Fruit fly (Drosophila melanogaster): ENCODE measurements around the gene CG3323.

CG3323 gene

DNA sequence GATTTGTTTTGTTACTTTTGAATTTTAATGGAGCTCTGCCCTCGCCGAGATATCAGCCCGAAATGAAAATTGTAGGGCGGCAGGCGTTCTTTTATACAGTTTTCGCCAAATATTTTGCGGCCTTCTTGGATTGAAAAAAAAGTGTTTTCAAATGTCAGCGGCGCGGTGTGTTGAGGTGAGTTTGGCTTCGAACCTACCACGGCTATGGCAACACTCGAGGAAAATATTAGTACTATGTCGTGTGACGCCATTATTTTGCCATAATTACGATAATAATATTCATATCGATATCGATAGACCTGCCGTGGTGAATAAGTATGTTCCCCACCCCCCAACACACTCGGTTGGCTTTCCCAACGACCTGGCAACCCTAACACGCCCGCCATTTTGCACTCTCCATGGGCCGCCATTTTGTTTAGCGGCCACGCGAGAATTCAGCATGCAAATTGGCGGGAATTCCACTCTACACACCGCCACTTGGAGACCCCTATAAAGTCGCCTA, 6.4 kb upstream of the CG3323 start, which contains the start of the genes TrxT and dhd (continued):
- TF ChIP-seq CG10979 (tag; optimal IDR thresholded peaks at IDR 0.05), result peak; percentile 9
- TF ChIP-seq Nf-YC (tag; optimal IDR thresholded peaks at IDR 0.05), result peak; percentile 36
- TF ChIP-seq fru (optimal IDR thresholded peaks at IDR 0.05), result no peak
- TF ChIP-seq jing (GFP tag; optimal IDR thresholded peaks at IDR 0.05), result no peak
- peak; percentile 27 for TF ChIP-seq nom (GFP tag; optimal IDR thresholded peaks at IDR 0.05)
- TF ChIP-seq CG1603 (tag; optimal IDR thresholded peaks at IDR 0.05), result no peak
- peak; percentile 85 for TF ChIP-seq stwl (tag; optimal IDR thresholded peaks at IDR 0.05)
- no peak for TF ChIP-seq CG30020 (tag; optimal IDR thresholded peaks at IDR 0.05)
- TF ChIP-seq CG15696 (tag; optimal IDR thresholded peaks at IDR 0.05), result no peak
- TF ChIP-seq MESR4 (GFP tag; optimal IDR thresholded peaks at IDR 0.05), result peak; percentile 5
- TF ChIP-seq ind (GFP tag; optimal IDR thresholded peaks at IDR 0.05), result peak; percentile 9
- TF ChIP-seq esg (GFP tag; conservative IDR thresholded peaks at IDR 0.05), result no peak
- peak; percentile 19; the same call in 1 of the 2 replicates for TF ChIP-seq ranshi (GFP tag; IDR thresholded peaks at IDR 0.05)
- TF ChIP-seq CG12236 (GFP tag; optimal IDR thresholded peaks at IDR 0.05), result no peak
- TF ChIP-seq aop (GFP tag; IDR thresholded peaks at IDR 0.05), result no peak
- TF ChIP-seq z (GFP tag; IDR thresholded peaks at IDR 0.05), result no peak
- TF ChIP-seq CG4617 (GFP tag; optimal IDR thresholded peaks at IDR 0.05; ENCODE audit: borderline replicate concordance), result no peak
- peak; percentile 38 for TF ChIP-seq CHES-1-like (GFP tag; optimal IDR thresholded peaks at IDR 0.05)
- TF ChIP-seq NfI (GFP tag; optimal IDR thresholded peaks at IDR 0.05), result peak; percentile 50
- peak; percentile 29 for TF ChIP-seq CG13894 (tag; optimal IDR thresholded peaks at IDR 0.05)
- no peak for TF ChIP-seq Trl (optimal IDR thresholded peaks at IDR 0.05)
- no peak for TF ChIP-seq Trl (GFP tag; optimal IDR thresholded peaks at IDR 0.05)
- no peak for TF ChIP-seq Dip3 (GFP tag; optimal IDR thresholded peaks at IDR 0.05)
- no peak for TF ChIP-seq Hr78 (GFP tag; optimal IDR thresholded peaks at IDR 0.05)
- TF ChIP-seq ase (GFP tag; IDR thresholded peaks at IDR 0.05), result no peak
- no peak for TF ChIP-seq CG11695 (GFP tag; IDR thresholded peaks at IDR 0.05)
- TF ChIP-seq Hey (tag; optimal IDR thresholded peaks at IDR 0.05), result no peak
- no peak for TF ChIP-seq NK7.1 (GFP tag; optimal IDR thresholded peaks at IDR 0.05)
- TF ChIP-seq pros (GFP tag; optimal IDR thresholded peaks at IDR 0.05), result no peak
- TF ChIP-seq trh (GFP tag; optimal IDR thresholded peaks at IDR 0.05), result no peak
- no peak for TF ChIP-seq CG8388 (GFP tag; optimal IDR thresholded peaks at IDR 0.05)
- TF ChIP-seq MBD-R2 (GFP tag; IDR thresholded peaks at IDR 0.05), result peak; percentile 70
- no peak for TF ChIP-seq Atf-2 (GFP tag; optimal IDR thresholded peaks at IDR 0.05)
- TF ChIP-seq CG7271 (tag; optimal IDR thresholded peaks at IDR 0.05), result no peak
- 0 out of 2 replicates have a peak, but pooled peaks have one; percentile 20 for TF ChIP-seq H2.0 (GFP tag; IDR thresholded peaks at IDR 0.05)
- no peak for TF ChIP-seq Poxn (GFP tag; IDR thresholded peaks at IDR 0.05)
- no peak for TF ChIP-seq CG7786 (GFP tag; optimal IDR thresholded peaks at IDR 0.05)
- no peak for TF ChIP-seq CG32767 (GFP tag; IDR thresholded peaks at IDR 0.05)
- TF ChIP-seq Rx (GFP tag; IDR thresholded peaks at IDR 0.05), result no peak
- TF ChIP-seq cato (GFP tag; optimal IDR thresholded peaks at IDR 0.05; ENCODE audit: borderline replicate concordance), result no peak
- TF ChIP-seq Nf-YA (GFP tag; IDR thresholded peaks at IDR 0.05), result no peak
- no peak for TF ChIP-seq B-H2 (GFP tag; optimal IDR thresholded peaks at IDR 0.05)
- no peak for TF ChIP-seq slou (GFP tag; optimal IDR thresholded peaks at IDR 0.05)
- no peak for TF ChIP-seq CG31365 (tag; optimal IDR thresholded peaks at IDR 0.05)
- TF ChIP-seq dpn (GFP tag; optimal IDR thresholded peaks at IDR 0.05), result no peak
- no peak for TF ChIP-seq CG12071 (GFP tag; optimal IDR thresholded peaks at IDR 0.05)
- TF ChIP-seq prd (optimal IDR thresholded peaks at IDR 0.05), result no peak
- peak; percentile 39; the same call in 1 of the 3 replicates for TF ChIP-seq prd (GFP tag; IDR thresholded peaks at IDR 0.05)
- peak; percentile 96 for TF ChIP-seq Ets97D (GFP tag; optimal IDR thresholded peaks at IDR 0.05)
- TF ChIP-seq btn (GFP tag; optimal IDR thresholded peaks at IDR 0.05), result no peak
- no peak for TF ChIP-seq shn (GFP tag; optimal IDR thresholded peaks at IDR 0.05)
- TF ChIP-seq Tbp (GFP tag; optimal IDR thresholded peaks at IDR 0.05), result no peak
